Fruit fly (Drosophila melanogaster) whole organism, embryonic: Measurements from ENCODE around the gene CG10874.

Source experiments
- Bdp1 ChIP-seq: fragments of 200-800 bp; sonication (Bioruptor generic); optimal IDR thresholded peaks from 3 replicates; lab custom pipeline; 2016; ENCODE audit warnings: missing biosample characterization, missing genetic modification characterization
- C15 ChIP-seq: fragments of 200-800 bp; sonication (Bioruptor generic); IDR thresholded peaks from 3 replicates; pipeline ENCODE4 v1.3.6; 2022; ENCODE audit warnings: missing biosample characterization, missing genetic modification characterization
- CG10462 ChIP-seq: fragments of 200-800 bp; sonication (Bioruptor generic); optimal IDR thresholded peaks from 2 replicates; lab custom pipeline; 2016; ENCODE audit warnings: missing biosample characterization, missing genetic modification characterization
- CG11560 ChIP-seq: fragments of 200-800 bp; sonication (Bioruptor generic); IDR thresholded peaks from 3 replicates; pipeline ENCODE4 v1.3.6; 2022; ENCODE audit warnings: missing biosample characterization, missing genetic modification characterization
- CG11723 ChIP-seq: fragments of 200-800 bp; sonication (Bioruptor generic); optimal IDR thresholded peaks from 2 replicates; lab custom pipeline; 2017; ENCODE audit warnings: missing biosample characterization, mild to moderate bottlenecking, missing genetic modification characterization
- CG12769 ChIP-seq: fragments of 200-800 bp; sonication (Bioruptor generic); optimal IDR thresholded peaks from 2 replicates; lab custom pipeline; 2019; ENCODE audit warnings: missing biosample characterization, mild to moderate bottlenecking, missing genetic modification characterization, moderate library complexity
- CG15696 ChIP-seq: fragments of 200-800 bp; sonication (Bioruptor generic); optimal IDR thresholded peaks from 2 replicates; lab custom pipeline; 2019; ENCODE audit warnings: missing biosample characterization, mild to moderate bottlenecking, missing genetic modification characterization, moderate library complexity
- CG1647 ChIP-seq: fragments of 200-800 bp; sonication (Bioruptor generic); optimal IDR thresholded peaks from 3 replicates; lab custom pipeline; 2016; ENCODE audit warnings: missing biosample characterization, missing genetic modification characterization
- CG16863 ChIP-seq: fragments of 200-800 bp; sonication (Bioruptor generic); optimal IDR thresholded peaks from 3 replicates; lab custom pipeline; 2016; ENCODE audit warnings: missing biosample characterization, missing genetic modification characterization
- CG17568 ChIP-seq: fragments of 200-800 bp; sonication (Bioruptor generic); optimal IDR thresholded peaks from 2 replicates; lab custom pipeline; 2018; ENCODE audit warnings: missing biosample characterization, mild to moderate bottlenecking, missing genetic modification characterization, moderate library complexity
- CG17612 ChIP-seq: fragments of 200-800 bp; sonication (Bioruptor generic); IDR thresholded peaks from 2 replicates; pipeline ENCODE4 v1.3.6; 2022; ENCODE audit warnings: missing biosample characterization, missing genetic modification characterization
- CG18599 ChIP-seq: fragments of 200-800 bp; sonication (Bioruptor generic); optimal IDR thresholded peaks from 3 replicates; lab custom pipeline; 2017; ENCODE audit warnings: missing biosample characterization, missing genetic modification characterization, mild to moderate bottlenecking, moderate library complexity, missing genetic modification reagents
- CG2129 ChIP-seq: fragments of 200-800 bp; sonication (Bioruptor generic); IDR thresholded peaks from 2 replicates; pipeline ENCODE4 v1.3.6; 2022; ENCODE audit warnings: missing biosample characterization, missing genetic modification characterization; ENCODE audit not compliant: partially characterized antibody
- CG2712 ChIP-seq: fragments of 200-800 bp; optimal IDR thresholded peaks from 3 replicates; lab custom pipeline; 2019; ENCODE audit warnings: missing biosample characterization, mild to moderate bottlenecking, missing genetic modification characterization, moderate library complexity
- CG30431 ChIP-seq: fragments of 200-800 bp; sonication (Bioruptor generic); optimal IDR thresholded peaks from 2 replicates; lab custom pipeline; 2017; ENCODE audit warnings: missing biosample characterization, missing genetic modification characterization
- CG3838 ChIP-seq: fragments of 200-800 bp; sonication (Bioruptor generic); optimal IDR thresholded peaks from 3 replicates; lab custom pipeline; 2016; ENCODE audit warnings: missing biosample characterization, missing genetic modification characterization
- CG6272 ChIP-seq: fragments of 200-800 bp; sonication (Bioruptor generic); IDR thresholded peaks from 2 replicates; pipeline ENCODE4 v1.3.6; 2022; ENCODE audit warnings: missing biosample characterization, missing genetic modification characterization
- CG7786 ChIP-seq: fragments of 200-800 bp; sonication (Bioruptor generic); optimal IDR thresholded peaks from 2 replicates; lab custom pipeline; 2016; ENCODE audit warnings: missing biosample characterization, missing genetic modification characterization
- CG9215 ChIP-seq: fragments of 200-800 bp; sonication (Bioruptor generic); IDR thresholded peaks from 2 replicates; pipeline ENCODE4 v1.3.6; 2022; ENCODE audit warnings: missing biosample characterization, missing genetic modification characterization
- Dip3 ChIP-seq: fragments of 200-800 bp; sonication (Bioruptor generic); optimal IDR thresholded peaks from 3 replicates; lab custom pipeline; 2016; ENCODE audit warnings: missing biosample characterization, missing genetic modification characterization
- Hey ChIP-seq: fragments of 200-800 bp; sonication (Bioruptor generic); optimal IDR thresholded peaks from 3 replicates; lab custom pipeline; 2018; ENCODE audit warnings: missing biosample characterization, mild to moderate bottlenecking, missing genetic modification characterization
- HmgZ ChIP-seq: fragments of 200-800 bp; sonication (Bioruptor generic); optimal IDR thresholded peaks from 2 replicates; lab custom pipeline; 2018; ENCODE audit warnings: missing biosample characterization, mild to moderate bottlenecking, missing genetic modification characterization
- NC2α ChIP-seq: fragments of 200-800 bp; sonication (Bioruptor generic); optimal IDR thresholded peaks from 2 replicates; lab custom pipeline; 2016; ENCODE audit warnings: missing biosample characterization, missing genetic modification characterization
- Nf-YB ChIP-seq: fragments of 200-800 bp; sonication (Bioruptor generic); optimal IDR thresholded peaks from 3 replicates; lab custom pipeline; 2019; ENCODE audit warnings: missing biosample characterization, mild to moderate bottlenecking, missing genetic modification characterization, moderate library complexity
- Rfx ChIP-seq: fragments of 200-800 bp; sonication (Bioruptor generic); IDR thresholded peaks from 2 replicates; pipeline ENCODE4 v1.3.6; 2022; ENCODE audit warnings: missing biosample characterization, missing genetic modification characterization
- ap ChIP-seq: fragments of 200-800 bp; sonication (Bioruptor generic); IDR thresholded peaks from 2 replicates; pipeline ENCODE4 v1.3.6; 2022; ENCODE audit warnings: missing biosample characterization, missing genetic modification characterization
- btn ChIP-seq: fragments of 200-800 bp; sonication (Bioruptor generic); optimal IDR thresholded peaks from 2 replicates; lab custom pipeline; 2016; ENCODE audit warnings: missing biosample characterization, missing genetic modification characterization
- cas ChIP-seq: fragments of 200-800 bp; sonication (Bioruptor generic); IDR thresholded peaks from 2 replicates; pipeline ENCODE4 v1.3.6; 2022; ENCODE audit warnings: missing biosample characterization, missing genetic modification characterization
- caup ChIP-seq: fragments of 200-800 bp; sonication (Bioruptor generic); optimal IDR thresholded peaks from 3 replicates; lab custom pipeline; 2017; ENCODE audit warnings: missing biosample characterization, mild to moderate bottlenecking, missing genetic modification characterization, moderate library complexity; ENCODE audit not compliant: severe bottlenecking
- chn ChIP-seq: fragments of 200-800 bp; sonication (Bioruptor generic); optimal IDR thresholded peaks from 2 replicates; lab custom pipeline; 2016; ENCODE audit warnings: missing biosample characterization, missing genetic modification characterization
- crc ChIP-seq: fragments of 200-800 bp; sonication (Bioruptor generic); optimal IDR thresholded peaks from 2 replicates; lab custom pipeline; 2016; ENCODE audit warnings: missing biosample characterization, missing genetic modification characterization
- danr ChIP-seq: fragments of 200-800 bp; sonication (Bioruptor generic); IDR thresholded peaks from 2 replicates; pipeline ENCODE4 v1.3.6; 2022; ENCODE audit warnings: missing biosample characterization, missing genetic modification characterization
- dm ChIP-seq: fragments of 200-800 bp; sonication (Bioruptor generic); optimal IDR thresholded peaks from 3 replicates; lab custom pipeline; 2016; ENCODE audit warnings: missing biosample characterization, missing genetic modification characterization
- fd102C ChIP-seq: fragments of 200-800 bp; sonication (Bioruptor generic); optimal IDR thresholded peaks from 2 replicates; lab custom pipeline; 2018; ENCODE audit warnings: missing biosample characterization, mild to moderate bottlenecking, missing genetic modification characterization, moderate library complexity
- fd64A ChIP-seq: fragments of 200-800 bp; sonication (Bioruptor generic); optimal IDR thresholded peaks from 3 replicates; lab custom pipeline; 2018; ENCODE audit warnings: missing biosample characterization, mild to moderate bottlenecking, missing genetic modification characterization
- grau ChIP-seq: fragments of 200-800 bp; optimal IDR thresholded peaks from 3 replicates; lab custom pipeline; 2019; ENCODE audit warnings: missing biosample characterization, mild to moderate bottlenecking, missing genetic modification characterization, moderate library complexity
- ind ChIP-seq: fragments of 200-800 bp; sonication (Bioruptor generic); optimal IDR thresholded peaks from 3 replicates; lab custom pipeline; 2016; ENCODE audit warnings: missing biosample characterization, missing genetic modification characterization
- inv ChIP-seq: fragments of 200-800 bp; sonication (Bioruptor generic); IDR thresholded peaks from 2 replicates; pipeline ENCODE4 v1.3.6; 2022; ENCODE audit warnings: missing biosample characterization, missing genetic modification characterization; ENCODE audit not compliant: partially characterized antibody
- jing ChIP-seq: fragments of 200-800 bp; sonication (Bioruptor generic); optimal IDR thresholded peaks from 2 replicates; lab custom pipeline; 2018; ENCODE audit warnings: missing biosample characterization, mild to moderate bottlenecking, missing genetic modification characterization
- klu ChIP-seq: fragments of 200-800 bp; sonication (Bioruptor generic); IDR thresholded peaks from 2 replicates; pipeline ENCODE4 v1.3.6; 2022; ENCODE audit warnings: missing biosample characterization, missing genetic modification characterization
- lab ChIP-seq: fragments of 200-800 bp; sonication (Bioruptor generic); optimal IDR thresholded peaks from 3 replicates; lab custom pipeline; 2017; ENCODE audit warnings: missing biosample characterization, missing genetic modification characterization, mild to moderate bottlenecking, moderate library complexity, missing genetic modification reagents
- pros ChIP-seq: fragments of 200-800 bp; sonication (Bioruptor generic); optimal IDR thresholded peaks from 3 replicates; lab custom pipeline; 2019; ENCODE audit warnings: missing biosample characterization, mild to moderate bottlenecking, missing genetic modification characterization, moderate library complexity
- scrt ChIP-seq: fragments of 200-800 bp; sonication (Bioruptor generic); optimal IDR thresholded peaks from 2 replicates; lab custom pipeline; 2018; ENCODE audit warnings: missing biosample characterization, mild to moderate bottlenecking, missing genetic modification characterization, moderate library complexity
- sim ChIP-seq: fragments of 200-800 bp; sonication (Bioruptor generic); IDR thresholded peaks from 2 replicates; pipeline ENCODE4 v1.3.6; 2022; ENCODE audit warnings: missing biosample characterization, missing genetic modification characterization
- sqz ChIP-seq: fragments of 200-800 bp; sonication (Bioruptor generic); optimal IDR thresholded peaks from 3 replicates; lab custom pipeline; 2018; ENCODE audit warnings: missing biosample characterization, mild to moderate bottlenecking, missing genetic modification characterization
- tap ChIP-seq: fragments of 200-800 bp; optimal IDR thresholded peaks from 3 replicates; lab custom pipeline; 2019; ENCODE audit warnings: missing biosample characterization, mild to moderate bottlenecking, missing genetic modification characterization, moderate library complexity
- tio ChIP-seq: fragments of 200-800 bp; sonication (Bioruptor generic); optimal IDR thresholded peaks from 2 replicates; lab custom pipeline; 2017; ENCODE audit warnings: missing biosample characterization, missing genetic modification characterization, inconsistent platforms
- wdn ChIP-seq: fragments of 200-800 bp; sonication (Bioruptor generic); IDR thresholded peaks from 2 replicates; pipeline ENCODE4 v1.3.6; 2022; ENCODE audit warnings: missing biosample characterization, missing genetic modification characterization
- z ChIP-seq: fragments of 200-800 bp; sonication (Bioruptor generic); IDR thresholded peaks from 3 replicates; pipeline ENCODE4 v1.3.6; 2022; ENCODE audit warnings: missing biosample characterization, missing genetic modification characterization
- zfh1 ChIP-seq: fragments of 200-800 bp; sonication (Bioruptor generic); IDR thresholded peaks from 3 replicates; pipeline ENCODE4 v1.3.6; 2022; ENCODE audit warnings: missing biosample characterization, missing genetic modification characterization

The CG10874 gene

dm6 chr2L:2198613-2199432, 6.6 kb upstream of the CG10874 start (continued):
- TF ChIP-seq lab (GFP tag; lab: Kevin White, UChicago) (peak; percentile 87), Dip3 (GFP tag; lab: Kevin White, UChicago) (peak; percentile 89), CG17612 (GFP tag; lab: Robert Waterston, UW) (no peak), CG11560 (tag; lab: Robert Waterston, UW) (no peak), fd102C (GFP tag; lab: Kevin White, UChicago) (no peak), pros (GFP tag; lab: Kevin White, UChicago) (peak; percentile 42), sim (no peak), C15 (GFP tag; lab: Robert Waterston, UW) (no peak), CG16863 (GFP tag; lab: Kevin White, UChicago) (peak; percentile 85), CG18599 (GFP tag; lab: Kevin White, UChicago) (peak; percentile 93), scrt (GFP tag; lab: Kevin White, UChicago) (peak; percentile 75), CG12769 (peak; percentile 96), jing (GFP tag; lab: Kevin White, UChicago) (peak; percentile 84), crc (GFP tag; lab: Kevin White, UChicago) (peak; percentile 77), CG9215 (GFP tag; lab: Robert Waterston, UW) (no peak), chn (GFP tag; lab: Kevin White, UChicago) (peak; percentile 82), CG6272 (peak; percentile 84), CG7786 (GFP tag; lab: Kevin White, UChicago) (peak; percentile 85), CG10462 (GFP tag; lab: Kevin White, UChicago) (peak; percentile 78), z (GFP tag; lab: Robert Waterston, UW) (no peak), CG2712 (tag; lab: Kevin White, UChicago) (peak; percentile 91), CG1647 (GFP tag; lab: Kevin White, UChicago) (peak; percentile 74), caup (GFP tag; lab: Kevin White, UChicago) (peak; percentile 75), HmgZ (tag; lab: Kevin White, UChicago) (peak; percentile 79), inv (GFP tag; lab: Robert Waterston, UW) (no peak), cas (GFP tag; lab: Robert Waterston, UW) (no peak), CG30431 (GFP tag; lab: Kevin White, UChicago) (peak; percentile 86), wdn (GFP tag; lab: Robert Waterston, UW) (no peak), CG3838 (GFP tag; lab: Kevin White, UChicago) (peak; percentile 45), CG11723 (GFP tag; lab: Kevin White, UChicago) (peak; percentile 57), dm (GFP tag; lab: Kevin White, UChicago) (peak; percentile 74), sqz (GFP tag; lab: Kevin White, UChicago) (peak; percentile 78), Bdp1 (GFP tag; lab: Kevin White, UChicago) (peak; percentile 71), NC2α (GFP tag; lab: Kevin White, UChicago) (peak; percentile 85), ap (GFP tag; lab: Robert Waterston, UW) (no peak), zfh1 (GFP tag; lab: Robert Waterston, UW) (no peak), ind (GFP tag; lab: Kevin White, UChicago) (peak; percentile 89), fd64A (GFP tag; lab: Kevin White, UChicago) (peak; percentile 74), Nf-YB (GFP tag; lab: Kevin White, UChicago) (peak; percentile 90), klu (GFP tag; lab: Robert Waterston, UW) (no peak), danr (GFP tag; lab: Robert Waterston, UW) (no peak), tio (GFP tag; lab: Kevin White, UChicago) (peak; percentile 60), grau (tag; lab: Kevin White, UChicago) (peak; percentile 83), CG2129 (GFP tag; lab: Robert Waterston, UW) (no peak), Rfx (GFP tag; lab: Robert Waterston, UW) (no peak), CG17568 (GFP tag; lab: Kevin White, UChicago) (peak; percentile 77), Hey (peak; percentile 93), btn (GFP tag; lab: Kevin White, UChicago) (peak; percentile 83), CG15696 (peak; percentile 25), tap (tag; lab: Kevin White, UChicago) (peak; percentile 74)
